Fruit fly (Drosophila melanogaster) Kc167 (cell line): ENCODE results near the gene Evi5.

ENCODE experiments used
- Myc ChIP-seq: fragments of >200 bp; optimal IDR thresholded peaks from 2 replicates; lab custom pipeline; 2017; ENCODE audit warnings: missing external identifiers
- Sin3A ChIP-seq: fragments of >200 bp; optimal IDR thresholded peaks from 2 replicates; lab custom pipeline; 2018; ENCODE audit warnings: missing external identifiers
- h ChIP-seq: fragments of >200 bp; optimal IDR thresholded peaks from 3 replicates; lab custom pipeline; 2018; ENCODE audit warnings: missing external identifiers
- insv ChIP-seq: fragments of >200 bp; optimal IDR thresholded peaks from 3 replicates; lab custom pipeline; 2018; ENCODE audit warnings: missing external identifiers
- psq ChIP-seq: fragments of >200 bp; optimal IDR thresholded peaks from 2 replicates; lab custom pipeline; 2017; ENCODE audit warnings: missing external identifiers
- ttk ChIP-seq: sonication (Bioruptor generic); optimal IDR thresholded peaks from 2 replicates; lab custom pipeline; 2017; ENCODE audit warnings: missing external identifiers

Evi5 gene

DNA sequence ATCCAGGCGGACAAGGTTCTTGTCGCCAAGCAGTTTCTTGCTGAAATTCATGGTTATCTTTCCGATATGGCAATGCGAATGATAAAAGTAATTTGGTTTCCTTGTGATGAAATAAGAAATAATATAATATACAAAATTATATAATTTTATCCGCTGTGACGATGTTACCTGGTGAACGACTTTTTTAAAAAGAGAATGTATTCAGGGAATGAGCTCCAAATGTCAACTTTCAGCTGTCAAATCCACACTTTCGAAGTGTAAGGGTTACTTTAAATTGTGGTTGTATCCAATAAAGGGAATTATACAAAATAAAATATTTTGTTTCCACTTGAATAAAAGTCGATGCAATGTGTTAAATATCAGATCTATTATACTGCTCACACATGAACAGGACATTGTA, 37.3 kb upstream of the Evi5 start, which contains the start of gene CG33235:
Gene CG33235 (minus strand): TSS at position 101 of the 400 bp plus-strand sequence.
- TF ChIP-seq insv (lab: Kevin White, UChicago) (no peak), Myc (lab: Kevin White, UChicago) (no peak), Sin3A (lab: Kevin White, UChicago) (no peak), ttk (lab: Kevin White, UChicago) (no peak), h (no peak), psq (lab: Kevin White, UChicago) (no peak)

DNA sequence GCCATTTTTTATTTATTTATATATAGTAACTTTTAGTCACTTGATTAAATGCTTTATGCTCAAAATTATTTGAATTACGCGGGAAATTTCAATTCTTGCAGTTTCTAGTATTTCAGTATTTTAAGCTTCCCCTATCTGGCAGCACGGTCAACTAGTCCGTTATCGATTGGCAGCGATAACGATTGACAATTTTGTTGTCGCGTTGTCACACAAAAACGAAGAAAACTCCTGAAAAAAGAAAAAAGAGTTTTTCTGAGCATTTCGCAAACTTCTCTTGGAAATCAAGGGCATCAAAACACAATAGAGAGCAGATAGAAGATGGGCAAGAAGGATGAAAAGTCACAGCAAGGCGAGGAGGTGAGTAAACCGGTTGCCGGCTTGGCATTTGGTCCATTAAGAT, 30.9 kb upstream of the Evi5 start, which contains the start of gene Spase25:
Gene Spase25 (plus strand): TSS at position 176 of the 400 bp plus-strand sequence.
- no peak for TF ChIP-seq Myc (lab: Kevin White, UChicago)
- TF ChIP-seq insv (lab: Kevin White, UChicago) = no peak
- TF ChIP-seq psq (lab: Kevin White, UChicago) = no peak
- no peak for TF ChIP-seq ttk (lab: Kevin White, UChicago)
- no peak for TF ChIP-seq Sin3A (lab: Kevin White, UChicago)
- TF ChIP-seq h = no peak

DNA sequence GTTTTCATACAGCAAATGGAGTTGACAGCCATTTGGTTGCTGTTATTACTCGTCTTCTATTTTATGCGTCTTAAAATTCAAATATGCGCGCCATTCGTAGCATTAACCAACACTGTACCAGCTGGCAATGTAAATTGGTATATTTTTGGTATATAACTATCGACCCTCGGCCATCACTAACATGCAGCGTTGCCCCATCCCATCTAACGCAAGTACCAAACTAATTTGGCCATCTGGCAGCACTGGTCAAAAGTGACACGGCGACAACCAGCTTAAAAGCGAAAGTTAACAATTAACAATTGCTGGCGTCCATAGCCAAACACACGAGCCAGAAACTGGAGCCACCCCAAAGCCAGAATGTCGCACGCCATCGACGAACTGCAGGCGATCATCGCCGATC, 29.1 kb upstream of the Evi5 start, which contains the start of gene Uba5:
Gene Uba5 (plus strand): TSS at position 222 of the 400 bp plus-strand sequence.
- no peak for TF ChIP-seq insv (lab: Kevin White, UChicago)
- TF ChIP-seq Sin3A (lab: Kevin White, UChicago) = no peak
- TF ChIP-seq psq (lab: Kevin White, UChicago) = no peak
- no peak for TF ChIP-seq ttk (lab: Kevin White, UChicago)
- no peak for TF ChIP-seq Myc (lab: Kevin White, UChicago)
- TF ChIP-seq h = no peak

DNA sequence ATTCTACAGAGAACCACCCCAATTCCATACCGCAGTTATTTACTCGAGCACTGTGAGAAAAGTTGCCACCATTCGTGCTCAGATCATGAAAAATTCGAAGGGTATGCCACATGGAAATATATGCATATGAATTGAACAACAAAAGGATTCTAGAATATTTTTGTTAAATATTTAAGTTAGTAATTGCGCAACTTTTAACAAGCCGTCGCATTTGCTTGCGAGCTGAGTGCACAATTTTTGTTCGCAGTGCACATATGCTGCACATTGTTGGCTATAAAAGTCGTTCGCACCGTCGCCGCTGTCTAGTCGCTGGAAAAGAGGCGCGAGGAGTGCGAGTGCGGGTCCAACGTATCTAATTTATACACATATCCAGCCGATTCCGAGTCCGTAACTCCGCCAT, 22.6 kb upstream of the Evi5 start, which contains the start of gene Cyp4g15:
Gene Cyp4g15 (plus strand): TSS at position 301 of the 400 bp plus-strand sequence.
- TF ChIP-seq psq (lab: Kevin White, UChicago) (no peak), insv (lab: Kevin White, UChicago) (no peak), h (no peak), ttk (lab: Kevin White, UChicago) (no peak)

DNA sequence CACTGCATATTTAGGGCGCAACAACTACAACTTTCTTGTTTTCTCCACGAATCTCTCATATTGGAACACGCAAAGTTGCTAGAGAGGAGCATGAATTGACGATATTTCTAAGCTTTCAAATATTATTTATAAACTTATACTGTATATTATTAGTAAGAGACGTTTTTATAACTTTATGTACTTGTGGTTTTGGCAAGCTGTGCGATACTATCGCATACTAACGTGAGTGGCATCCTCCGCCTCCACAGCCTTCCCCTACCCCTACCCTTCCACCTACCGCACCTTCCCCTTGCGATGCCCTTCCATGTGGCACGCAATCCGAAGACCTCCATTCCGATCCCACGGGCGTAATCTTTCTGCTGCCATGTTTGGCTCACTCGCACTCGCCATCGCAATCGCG, 14.1 kb upstream of the Evi5 start:
- TF ChIP-seq h (no peak), ttk (lab: Kevin White, UChicago) (no peak), insv (lab: Kevin White, UChicago) (no peak), psq (lab: Kevin White, UChicago) (no peak), Sin3A (lab: Kevin White, UChicago) (no peak), Myc (lab: Kevin White, UChicago) (no peak)

DNA sequence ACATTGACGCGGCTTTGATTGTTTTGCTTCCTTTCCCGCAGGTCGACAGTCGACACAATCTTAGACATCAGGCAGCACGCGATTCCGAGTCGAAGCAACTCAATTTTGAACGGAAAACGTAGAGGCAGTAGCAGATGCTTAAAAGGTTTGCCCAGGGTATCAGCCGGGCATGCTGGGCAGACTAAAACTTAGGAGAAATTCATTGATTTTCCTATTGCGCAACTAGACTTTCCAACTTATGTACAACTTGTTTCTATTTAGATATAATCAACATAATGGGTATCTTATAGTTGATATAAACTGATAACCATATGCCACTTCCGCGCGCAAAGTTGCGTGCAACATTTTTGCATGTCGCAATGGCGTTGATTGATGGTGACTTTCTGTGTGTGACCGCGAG, 12.6 kb upstream of the Evi5 start:
- TF ChIP-seq Sin3A (lab: Kevin White, UChicago) (no peak), ttk (lab: Kevin White, UChicago) (no peak), psq (lab: Kevin White, UChicago) (no peak), Myc (lab: Kevin White, UChicago) (no peak), insv (lab: Kevin White, UChicago) (no peak), h (no peak)

DNA sequence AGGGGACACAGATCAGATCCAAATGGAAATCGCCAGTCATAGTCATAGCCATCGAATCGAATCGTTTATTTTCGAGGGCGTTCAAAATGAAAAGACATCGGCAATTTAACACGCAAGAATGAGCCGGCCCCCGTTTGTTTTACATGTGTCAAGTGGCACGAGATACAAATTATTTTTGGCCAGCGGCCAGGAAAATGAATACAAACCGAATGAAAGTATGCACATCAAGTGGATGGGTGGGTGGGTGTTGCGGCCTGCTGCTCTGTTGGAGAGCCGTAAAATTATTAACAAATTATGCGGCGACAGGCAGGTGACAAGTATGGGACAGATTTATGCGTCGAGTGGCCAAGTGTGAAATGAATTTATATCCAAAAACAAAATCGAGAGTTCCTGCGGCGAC, 9.9 kb upstream of the Evi5 start:
- TF ChIP-seq insv (lab: Kevin White, UChicago) (no peak), ttk (lab: Kevin White, UChicago) (no peak), Myc (lab: Kevin White, UChicago) (no peak), h (no peak), Sin3A (lab: Kevin White, UChicago) (no peak), psq (lab: Kevin White, UChicago) (no peak)

DNA sequence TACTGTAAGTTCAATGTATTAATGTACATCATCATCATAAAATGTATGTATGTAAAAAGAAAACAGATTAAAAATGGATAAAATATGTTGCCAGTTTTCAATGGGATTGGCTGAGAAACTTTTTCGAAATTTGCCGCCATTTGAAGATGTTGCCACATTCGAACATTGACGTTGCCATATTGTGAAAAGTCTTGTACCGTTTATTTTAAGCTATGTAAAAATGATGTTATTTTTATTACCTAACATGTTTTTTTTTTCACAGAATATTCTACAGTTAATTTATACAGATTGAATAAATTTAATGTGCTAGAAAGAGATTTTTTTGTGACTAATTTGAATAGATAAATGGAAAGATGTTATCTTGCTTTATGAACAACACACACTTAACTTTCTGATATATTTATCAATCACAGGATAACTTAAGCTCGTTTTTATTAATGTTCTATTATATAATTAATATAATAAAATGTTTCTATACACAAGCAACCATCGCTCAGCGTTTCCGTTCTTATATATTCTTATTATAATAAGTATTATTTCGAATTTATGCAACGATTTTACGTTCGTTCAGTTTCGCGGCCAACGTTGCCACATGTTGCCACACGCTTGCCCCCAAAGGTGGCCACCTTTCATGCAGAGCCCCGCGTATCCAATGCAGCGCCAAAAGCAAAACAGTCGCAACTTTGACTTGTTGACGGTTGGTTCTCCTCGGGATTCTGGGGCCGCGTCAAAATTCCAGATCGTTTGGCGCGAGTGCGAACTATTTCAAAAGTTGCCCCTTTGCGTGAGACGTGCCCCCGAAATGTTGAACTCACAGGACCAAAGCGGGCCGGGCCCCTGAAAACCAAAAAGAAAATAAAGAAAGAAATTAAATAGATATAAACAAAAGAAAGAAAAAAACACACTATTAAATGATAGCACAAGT, 5.0 kb upstream of the Evi5 start, which contains the start of gene CG43155:
Gene CG43155 (plus strand): TSS at position 875 of the 925 bp plus-strand sequence.
- no peak for TF ChIP-seq h
- no peak for TF ChIP-seq Sin3A (lab: Kevin White, UChicago)
- no peak for TF ChIP-seq psq (lab: Kevin White, UChicago)
- no peak for TF ChIP-seq ttk (lab: Kevin White, UChicago)
- TF ChIP-seq insv (lab: Kevin White, UChicago) = no peak
- TF ChIP-seq Myc (lab: Kevin White, UChicago) = no peak

DNA sequence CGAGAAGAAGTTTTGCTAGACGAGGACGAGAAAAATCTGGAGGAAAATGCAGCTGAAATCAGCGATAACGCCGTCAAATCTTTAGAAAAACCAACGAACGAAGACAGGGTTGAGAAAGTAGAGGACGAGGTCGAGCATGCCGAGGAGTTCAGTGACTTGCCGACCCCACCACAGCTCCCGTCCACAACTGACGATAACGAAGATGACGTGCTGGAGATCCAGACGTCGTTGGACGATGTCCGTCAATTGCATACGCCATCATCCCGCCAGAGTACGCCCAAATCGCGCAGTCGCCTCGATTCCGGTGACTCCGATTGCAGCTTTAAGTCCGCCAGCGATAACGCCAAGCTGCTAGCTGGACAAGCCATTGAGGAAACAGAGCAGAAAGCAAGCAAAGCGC, 3.0 kb upstream of the Evi5 start:
- TF ChIP-seq psq (lab: Kevin White, UChicago) = no peak
- no peak for TF ChIP-seq h
- TF ChIP-seq ttk (lab: Kevin White, UChicago) = no peak
- TF ChIP-seq Myc (lab: Kevin White, UChicago) = no peak

DNA sequence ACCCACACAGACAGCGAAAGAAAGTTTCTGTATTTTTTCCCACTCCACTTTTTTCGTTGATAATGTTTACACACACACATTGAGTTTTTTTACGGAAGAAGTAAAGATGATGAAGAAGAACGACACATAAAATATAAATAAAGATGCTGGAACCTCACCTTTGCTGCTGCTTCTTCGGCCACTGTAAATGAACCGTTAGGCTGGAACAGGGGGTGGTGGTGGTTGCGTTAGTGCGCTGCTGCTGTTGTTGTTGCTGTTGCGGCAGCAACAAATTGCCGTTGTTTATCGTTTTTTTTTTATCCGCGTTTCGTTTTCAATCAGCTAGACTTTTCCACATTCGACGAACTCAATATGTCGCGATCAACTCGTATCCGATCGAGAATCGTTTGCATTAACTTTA, 548 bp downstream of the Evi5 start:
- TF ChIP-seq ttk (lab: Kevin White, UChicago) (no peak), insv (lab: Kevin White, UChicago) (no peak), Sin3A (lab: Kevin White, UChicago) (no peak), h (no peak), psq (lab: Kevin White, UChicago) (no peak), Myc (lab: Kevin White, UChicago) (no peak)

DNA sequence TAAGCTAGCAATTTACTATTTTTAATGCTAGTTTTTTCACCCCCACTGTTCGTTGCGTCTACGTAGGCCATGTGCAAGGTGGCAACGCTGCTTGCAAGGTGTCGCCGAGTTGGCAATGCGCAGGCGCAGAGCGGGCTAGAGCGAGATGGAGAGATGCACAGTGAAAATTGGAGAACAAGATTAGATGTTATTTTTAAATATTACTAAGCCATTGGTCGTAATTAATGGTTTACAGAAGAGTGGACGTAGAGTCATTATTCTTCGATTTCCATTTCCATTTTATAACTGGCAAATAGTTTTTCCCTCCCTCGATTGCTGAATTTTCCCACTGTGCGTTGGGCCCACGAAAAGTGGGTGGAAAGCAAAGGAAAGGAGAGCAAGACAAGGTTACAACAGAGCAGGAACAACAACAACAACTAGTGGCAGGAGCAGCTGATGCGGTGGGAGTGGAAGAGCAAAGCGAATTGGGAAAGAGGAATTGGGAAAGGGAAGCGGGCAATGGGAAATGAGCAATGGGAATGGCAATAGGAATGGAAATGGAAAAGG, 1.3 kb downstream of the Evi5 start:
- TF ChIP-seq Myc (lab: Kevin White, UChicago) (no peak), h (no peak), psq (lab: Kevin White, UChicago) (no peak), insv (lab: Kevin White, UChicago) (no peak), Sin3A (lab: Kevin White, UChicago) (no peak), ttk (lab: Kevin White, UChicago) (no peak)
